Fruit fly (Drosophila melanogaster) whole organism, embryonic: Measurements from ENCODE around the gene Utx.

ENCODE experiments used
- Ada2b ChIP-seq: fragments of 200-800 bp; sonication (Bioruptor generic); IDR thresholded peaks from 2 replicates; pipeline ENCODE4 v1.3.6; 2022; ENCODE audit warnings: missing biosample characterization, missing genetic modification characterization
- Adf1 ChIP-seq: fragments of 200-800 bp; sonication (Bioruptor generic); IDR thresholded peaks from 2 replicates; pipeline ENCODE4 v1.3.6; 2022; ENCODE audit warnings: missing biosample characterization, missing genetic modification characterization
- Awh ChIP-seq: fragments of 200-800 bp; sonication (Bioruptor generic); IDR thresholded peaks from 2 replicates; pipeline ENCODE4, ENCODE4 v1.3.6; 2022; ENCODE audit warnings: missing biosample characterization, missing genetic modification characterization
- Bgb ChIP-seq: fragments of 200-800 bp; sonication (Bioruptor generic); IDR thresholded peaks from 2 replicates; pipeline ENCODE4 v1.3.6; 2022; ENCODE audit warnings: missing biosample characterization, missing genetic modification characterization; ENCODE audit not compliant: partially characterized antibody
- CG10209 ChIP-seq: fragments of 200-800 bp; sonication (Bioruptor generic); optimal IDR thresholded peaks from 3 replicates; lab custom pipeline; 2017; ENCODE audit warnings: missing biosample characterization, mild to moderate bottlenecking, missing genetic modification characterization, missing genetic modification reagents
- CG10462 ChIP-seq: fragments of 200-800 bp; sonication (Bioruptor generic); optimal IDR thresholded peaks from 2 replicates; lab custom pipeline; 2016; ENCODE audit warnings: missing biosample characterization, missing genetic modification characterization
- CG11504 ChIP-seq: fragments of 200-800 bp; sonication (Bioruptor generic); optimal IDR thresholded peaks from 3 replicates; lab custom pipeline; 2019; ENCODE audit warnings: missing biosample characterization, mild to moderate bottlenecking, missing genetic modification characterization, moderate library complexity
- CG11696 ChIP-seq: fragments of 200-800 bp; sonication (Bioruptor generic); IDR thresholded peaks from 2 replicates; pipeline ENCODE4 v1.3.6; 2022; ENCODE audit warnings: missing biosample characterization, missing genetic modification characterization
- CG12071 ChIP-seq: fragments of 200-800 bp; sonication (Bioruptor generic); optimal IDR thresholded peaks from 3 replicates; lab custom pipeline; 2018; ENCODE audit warnings: missing biosample characterization, mild to moderate bottlenecking, missing genetic modification characterization
- CG15601 ChIP-seq: fragments of 200-800 bp; sonication (Bioruptor generic); optimal IDR thresholded peaks from 3 replicates; lab custom pipeline; 2019; ENCODE audit warnings: missing biosample characterization, mild to moderate bottlenecking, missing genetic modification characterization, moderate library complexity
- CG32767 ChIP-seq: fragments of 200-800 bp; sonication (Bioruptor generic); IDR thresholded peaks from 2 replicates; pipeline ENCODE4 v1.3.6; 2022; ENCODE audit warnings: missing biosample characterization, missing genetic modification characterization
- CG3407 ChIP-seq: fragments of 200-800 bp; sonication (Bioruptor generic); optimal IDR thresholded peaks from 2 replicates; lab custom pipeline; 2018; ENCODE audit warnings: missing biosample characterization, mild to moderate bottlenecking, missing genetic modification characterization
- CG34224 ChIP-seq: fragments of 200-800 bp; sonication (Bioruptor generic); IDR thresholded peaks from 3 replicates; pipeline ENCODE4 v1.3.6; 2022; ENCODE audit warnings: missing biosample characterization, missing genetic modification characterization; ENCODE audit not compliant: partially characterized antibody
- CG34422 ChIP-seq: fragments of 200-800 bp; sonication (Bioruptor generic); IDR thresholded peaks from 3 replicates; pipeline ENCODE4 v1.3.6; 2022; ENCODE audit warnings: missing biosample characterization, missing genetic modification characterization
- CG4617 ChIP-seq: fragments of 200-800 bp; sonication (Bioruptor generic); optimal IDR thresholded peaks from 3 replicates; lab custom pipeline; 2016; ENCODE audit warnings: missing biosample characterization, missing genetic modification characterization, borderline replicate concordance
- CG4707 ChIP-seq: fragments of 200-800 bp; sonication (Bioruptor generic); optimal IDR thresholded peaks from 2 replicates; lab custom pipeline; 2018; ENCODE audit warnings: missing biosample characterization, mild to moderate bottlenecking, missing genetic modification characterization, moderate library complexity
- CG4730 ChIP-seq: fragments of 200-800 bp; sonication (Bioruptor generic); IDR thresholded peaks from 2 replicates; pipeline ENCODE4 v1.3.6; 2022; ENCODE audit warnings: missing biosample characterization, missing genetic modification characterization
- CG5245 ChIP-seq: fragments of 200-800 bp; sonication (Bioruptor generic); optimal IDR thresholded peaks from 3 replicates; lab custom pipeline; 2016; ENCODE audit warnings: missing biosample characterization, missing genetic modification characterization
- CG6683 ChIP-seq: fragments of 200-800 bp; sonication (Bioruptor generic); optimal IDR thresholded peaks from 2 replicates; lab custom pipeline; 2017; ENCODE audit warnings: missing biosample characterization, mild to moderate bottlenecking, missing genetic modification characterization, missing genetic modification reagents
- CG7745 ChIP-seq: fragments of 200-800 bp; sonication (Bioruptor generic); optimal IDR thresholded peaks from 2 replicates; lab custom pipeline; 2018; ENCODE audit warnings: missing biosample characterization, mild to moderate bottlenecking, missing genetic modification characterization, moderate library complexity
- CG8281 ChIP-seq: fragments of 200-800 bp; sonication (Bioruptor generic); optimal IDR thresholded peaks from 2 replicates; lab custom pipeline; 2018; ENCODE audit warnings: missing biosample characterization, mild to moderate bottlenecking, missing genetic modification characterization, moderate library complexity
- CG8388 ChIP-seq: fragments of 200-800 bp; sonication (Bioruptor generic); optimal IDR thresholded peaks from 2 replicates; lab custom pipeline; 2019; ENCODE audit warnings: missing biosample characterization, mild to moderate bottlenecking, missing genetic modification characterization, moderate library complexity
- CG8478 ChIP-seq: fragments of >200 bp; optimal IDR thresholded peaks from 2 replicates; lab custom pipeline; 2018
- CHES-1-like ChIP-seq: fragments of 200-800 bp; sonication (Bioruptor generic); optimal IDR thresholded peaks from 2 replicates; lab custom pipeline; 2016; ENCODE audit warnings: missing biosample characterization, missing genetic modification characterization
- D19B ChIP-seq: fragments of 200-800 bp; sonication (Bioruptor generic); optimal IDR thresholded peaks from 2 replicates; lab custom pipeline; 2017; ENCODE audit warnings: missing biosample characterization, mild to moderate bottlenecking, missing genetic modification characterization
- Dp ChIP-seq: fragments of 200-800 bp; sonication (Bioruptor generic); optimal IDR thresholded peaks from 2 replicates; lab custom pipeline; 2018; ENCODE audit warnings: missing biosample characterization, mild to moderate bottlenecking, missing genetic modification characterization, moderate library complexity
- Ets97D ChIP-seq: fragments of 200-800 bp; sonication (Bioruptor generic); optimal IDR thresholded peaks from 3 replicates; lab custom pipeline; 2016; ENCODE audit warnings: missing biosample characterization, missing genetic modification characterization
- Lpt ChIP-seq: fragments of >200 bp; optimal IDR thresholded peaks from 2 replicates; lab custom pipeline; 2018; ENCODE audit warnings: missing biosample characterization, missing genetic modification characterization
- MBD-R2 ChIP-seq: fragments of 200-800 bp; sonication (Bioruptor generic); IDR thresholded peaks from 2 replicates; pipeline ENCODE4 v1.3.6; 2022; ENCODE audit warnings: missing biosample characterization, missing genetic modification characterization
- Nf-YB ChIP-seq: fragments of 200-800 bp; sonication (Bioruptor generic); optimal IDR thresholded peaks from 3 replicates; lab custom pipeline; 2019; ENCODE audit warnings: missing biosample characterization, mild to moderate bottlenecking, missing genetic modification characterization, moderate library complexity
- Pdp1 ChIP-seq, 2 experiments: fragments of 200-800 bp; sonication (Bioruptor generic); optimal IDR thresholded peaks; 3 replicates each; lab custom pipeline; 2016; ENCODE audit warnings: missing biosample characterization in 2 of 2, missing genetic modification characterization in 2 of 2, mild to moderate bottlenecking in 1 of 2, moderate library complexity in 1 of 2
- Rx ChIP-seq: fragments of 200-800 bp; sonication (Bioruptor generic); IDR thresholded peaks from 2 replicates; pipeline ENCODE4 v1.3.6; 2022; ENCODE audit warnings: missing biosample characterization, missing genetic modification characterization
- ase ChIP-seq: fragments of 200-800 bp; sonication (Bioruptor generic); IDR thresholded peaks from 3 replicates; pipeline ENCODE4 v1.3.6; 2022; ENCODE audit warnings: missing biosample characterization, missing genetic modification characterization
- cato ChIP-seq: fragments of 200-800 bp; sonication (Bioruptor generic); optimal IDR thresholded peaks from 2 replicates; lab custom pipeline; 2016; ENCODE audit warnings: missing biosample characterization, missing genetic modification characterization, borderline replicate concordance
- crp ChIP-seq, 2 experiments: fragments of 200-800 bp; sonication (Bioruptor generic); optimal IDR thresholded peaks; 2 replicates in 1 of 2; 3 replicates in 1 of 2; lab custom pipeline; 2017; ENCODE audit warnings: missing biosample characterization in 2 of 2, missing genetic modification characterization in 2 of 2, mild to moderate bottlenecking in 1 of 2, moderate library complexity in 1 of 2
- disco-r ChIP-seq: fragments of 200-800 bp; sonication (Bioruptor generic); optimal IDR thresholded peaks from 2 replicates; lab custom pipeline; 2016; ENCODE audit warnings: missing biosample characterization, missing genetic modification characterization
- fd3F ChIP-seq: fragments of 200-800 bp; sonication (Bioruptor generic); optimal IDR thresholded peaks from 2 replicates; lab custom pipeline; 2018; ENCODE audit warnings: missing biosample characterization, mild to moderate bottlenecking, missing genetic modification characterization, moderate library complexity
- gro ChIP-seq: fragments of 200-800 bp; sonication (Bioruptor generic); optimal IDR thresholded peaks from 2 replicates; lab custom pipeline; 2016; ENCODE audit warnings: missing biosample characterization, missing genetic modification characterization
- gsb ChIP-seq: fragments of 200-800 bp; sonication (Bioruptor generic); IDR thresholded peaks from 2 replicates; pipeline ENCODE4 v1.3.6; 2022; ENCODE audit warnings: missing biosample characterization, missing genetic modification characterization
- gsb-n ChIP-seq: fragments of 200-800 bp; sonication (Bioruptor generic); optimal IDR thresholded peaks from 3 replicates; lab custom pipeline; 2018; ENCODE audit warnings: missing biosample characterization, mild to moderate bottlenecking, missing genetic modification characterization
- ind ChIP-seq: fragments of 200-800 bp; sonication (Bioruptor generic); optimal IDR thresholded peaks from 3 replicates; lab custom pipeline; 2016; ENCODE audit warnings: missing biosample characterization, missing genetic modification characterization
- kah ChIP-seq: fragments of 200-800 bp; sonication (Bioruptor generic); optimal IDR thresholded peaks from 2 replicates; lab custom pipeline; 2018; ENCODE audit warnings: missing biosample characterization, mild to moderate bottlenecking, missing genetic modification characterization
- kni ChIP-seq: fragments of 200-800 bp; sonication (Bioruptor generic); optimal IDR thresholded peaks from 3 replicates; lab custom pipeline; 2017; ENCODE audit warnings: mild to moderate bottlenecking, missing biosample characterization, missing genetic modification reagents, missing genetic modification characterization
- lilli ChIP-seq: fragments of 200-800 bp; sonication (Bioruptor generic); optimal IDR thresholded peaks from 3 replicates; lab custom pipeline; 2016; ENCODE audit warnings: missing biosample characterization, missing genetic modification characterization
- nerfin-1 ChIP-seq: fragments of 200-800 bp; sonication (Bioruptor generic); optimal IDR thresholded peaks from 3 replicates; lab custom pipeline; 2019; ENCODE audit warnings: missing biosample characterization, mild to moderate bottlenecking, missing genetic modification characterization, moderate library complexity
- ranshi ChIP-seq: fragments of 200-800 bp; sonication (Bioruptor generic); IDR thresholded peaks from 2 replicates; pipeline ENCODE4 v1.3.6; 2022; ENCODE audit warnings: missing biosample characterization, missing genetic modification characterization
- repo ChIP-seq: fragments of 200-800 bp; sonication (Bioruptor generic); optimal IDR thresholded peaks from 2 replicates; lab custom pipeline; 2016; ENCODE audit warnings: missing biosample characterization, missing genetic modification characterization
- sima ChIP-seq: fragments of 200-800 bp; sonication (Bioruptor generic); optimal IDR thresholded peaks from 2 replicates; lab custom pipeline; 2016; ENCODE audit warnings: missing biosample characterization, missing genetic modification characterization
- wek ChIP-seq: fragments of 200-800 bp; sonication (Bioruptor generic); optimal IDR thresholded peaks from 3 replicates; lab custom pipeline; 2018; ENCODE audit warnings: missing biosample characterization, mild to moderate bottlenecking, missing genetic modification characterization, moderate library complexity
- yki ChIP-seq: fragments of >200 bp; optimal IDR thresholded peaks from 3 replicates; lab custom pipeline; 2018
- zf30C ChIP-seq: fragments of 200-800 bp; sonication (Bioruptor generic); optimal IDR thresholded peaks from 3 replicates; lab custom pipeline; 2018; ENCODE audit warnings: missing biosample characterization, mild to moderate bottlenecking, missing genetic modification characterization

The Utx gene

DNA sequence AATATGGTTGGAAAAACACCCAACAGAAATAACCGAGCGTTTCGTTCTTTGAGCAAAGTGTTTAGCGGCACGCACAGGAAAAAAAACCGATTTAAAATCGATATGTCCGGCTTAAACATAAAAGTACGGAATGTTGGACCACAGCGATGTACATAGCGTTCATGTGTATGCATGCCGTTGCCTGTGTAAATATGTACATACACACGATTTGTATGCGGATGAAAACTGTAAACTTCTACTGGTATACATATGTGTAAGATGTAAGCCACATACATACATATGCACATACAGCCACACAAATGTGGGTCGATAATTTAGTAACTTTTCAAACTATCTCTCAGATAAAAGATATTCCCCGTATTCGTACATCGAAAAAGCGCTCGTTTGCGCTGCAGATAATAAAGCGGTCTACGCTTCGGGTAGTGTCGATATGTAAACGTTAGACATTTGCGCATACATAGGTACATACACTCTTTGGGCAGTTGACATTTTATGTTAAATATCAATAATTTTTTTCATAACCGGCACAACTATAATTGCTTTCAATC is 28.9 kb downstream of the Utx start (continued):
- TF ChIP-seq CG6683 (peak; percentile 19), CG32767 (GFP tag; lab: Robert Waterston, UW) (peak; percentile 69; the same call in 1 of the 2 replicates), CG10209 (GFP tag; lab: Kevin White, UChicago) (no peak), lilli (GFP tag; lab: Kevin White, UChicago) (no peak), repo (GFP tag; lab: Kevin White, UChicago) (no peak), CG8388 (GFP tag; lab: Kevin White, UChicago) (no peak), MBD-R2 (no peak), CG11504 (tag; lab: Kevin White, UChicago) (no peak), Rx (GFP tag; lab: Robert Waterston, UW) (no peak), fd3F (GFP tag; lab: Kevin White, UChicago) (no peak), sima (GFP tag; lab: Kevin White, UChicago) (no peak), ase (GFP tag; lab: Robert Waterston, UW) (no peak), CG7745 (tag; lab: Kevin White, UChicago) (no peak), zf30C (GFP tag; lab: Kevin White, UChicago) (no peak), CG15601 (no peak), CHES-1-like (GFP tag; lab: Kevin White, UChicago) (peak; percentile 15), CG4617 (GFP tag; lab: Kevin White, UChicago) (no peak), disco-r (GFP tag; lab: Kevin White, UChicago) (no peak), kni (no peak), gsb (GFP tag; lab: Robert Waterston, UW) (no peak), Awh (GFP tag; lab: Robert Waterston, UW) (no peak; the same call in 1 of the 2 replicates), nerfin-1 (tag; lab: Kevin White, UChicago) (peak; percentile 91), Nf-YB (no peak), Lpt (no peak), gro (GFP tag; lab: Kevin White, UChicago) (no peak), CG8281 (tag; lab: Kevin White, UChicago) (no peak), Dp (GFP tag; lab: Kevin White, UChicago) (no peak), ind (GFP tag; lab: Kevin White, UChicago) (no peak), CG8478 (lab: Kevin White, UChicago) (no peak), Adf1 (no peak), wek (peak; percentile 70), Bgb (GFP tag; lab: Robert Waterston, UW) (no peak), CG34422 (GFP tag; lab: Robert Waterston, UW) (0 out of 3 replicates have a peak, but pooled peaks have one; percentile 39), crp (GFP tag; optimal IDR thresholded peaks at IDR 0.05; lab: Kevin White, UChicago) (no peak), cato (GFP tag; lab: Kevin White, UChicago) (no peak), gsb-n (tag; lab: Kevin White, UChicago) (no peak), CG4730 (GFP tag; lab: Robert Waterston, UW) (no peak), Pdp1 (GFP tag; optimal IDR thresholded peaks at IDR 0.05; lab: Kevin White, UChicago) (no peak), CG5245 (GFP tag; lab: Kevin White, UChicago) (no peak), kah (peak; percentile 55), CG11696 (GFP tag; lab: Robert Waterston, UW) (no peak), CG4707 (GFP tag; lab: Kevin White, UChicago) (peak; percentile 60), CG3407 (GFP tag; lab: Kevin White, UChicago) (no peak), CG12071 (GFP tag; lab: Kevin White, UChicago) (no peak), Ets97D (no peak), CG10462 (GFP tag; lab: Kevin White, UChicago) (no peak), CG34224 (GFP tag; lab: Robert Waterston, UW) (no peak), Ada2b (no peak), ranshi (GFP tag; lab: Robert Waterston, UW) (no peak; the same call in 1 of the 2 replicates), yki (lab: Kevin White, UChicago) (no peak), D19B (GFP tag; lab: Kevin White, UChicago) (no peak)
